Fruit fly (Drosophila melanogaster) whole organism, adult: ENCODE data around the gene Hr96.

Source experiments
- CG12768 ChIP-seq: fragments of 200-800 bp; sonication (Bioruptor generic); optimal IDR thresholded peaks from 2 replicates; lab custom pipeline; 2017; ENCODE audit warnings: missing biosample characterization, missing genetic modification characterization, mild to moderate bottlenecking, moderate library complexity, missing genetic modification reagents
- CG14711 ChIP-seq: fragments of 200-800 bp; sonication (Bioruptor generic); optimal IDR thresholded peaks from 2 replicates; lab custom pipeline; 2018; ENCODE audit warnings: missing biosample characterization, mild to moderate bottlenecking, missing genetic modification characterization, moderate library complexity
- CG1620 ChIP-seq: fragments of 200-800 bp; sonication (Bioruptor generic); optimal IDR thresholded peaks from 2 replicates; lab custom pipeline; 2016; ENCODE audit warnings: missing biosample characterization, missing genetic modification characterization
- CG33017 ChIP-seq: fragments of 200-800 bp; sonication (Bioruptor generic); optimal IDR thresholded peaks from 2 replicates; lab custom pipeline; 2018; ENCODE audit warnings: missing biosample characterization, mild to moderate bottlenecking, missing genetic modification characterization, moderate library complexity
- CG5204 ChIP-seq: fragments of 200-800 bp; sonication (Bioruptor generic); optimal IDR thresholded peaks from 2 replicates; lab custom pipeline; 2016; ENCODE audit warnings: missing biosample characterization, missing genetic modification characterization
- CG7101 ChIP-seq: fragments of 200-800 bp; sonication (Bioruptor generic); optimal IDR thresholded peaks from 2 replicates; lab custom pipeline; 2018; ENCODE audit warnings: missing biosample characterization, mild to moderate bottlenecking, missing genetic modification characterization, moderate library complexity
- Clk ChIP-seq: fragments of 200-800 bp; sonication (Bioruptor generic); optimal IDR thresholded peaks from 2 replicates; lab custom pipeline; 2017; ENCODE audit warnings: missing biosample characterization, missing genetic modification characterization
- Crg-1 ChIP-seq: fragments of 200-800 bp; sonication (Bioruptor generic); optimal IDR thresholded peaks from 2 replicates; lab custom pipeline; 2016; ENCODE audit warnings: missing biosample characterization, missing genetic modification characterization
- Hr96 ChIP-seq: fragments of 200-800 bp; sonication (Bioruptor generic); optimal IDR thresholded peaks from 2 replicates; lab custom pipeline; 2016; ENCODE audit warnings: missing biosample characterization, missing genetic modification characterization
- Mnt ChIP-seq: fragments of 200-800 bp; sonication (Bioruptor generic); optimal IDR thresholded peaks from 2 replicates; lab custom pipeline; 2016; ENCODE audit warnings: missing biosample characterization, mild to moderate bottlenecking, missing genetic modification characterization
- cic ChIP-seq: fragments of 200-800 bp; sonication (Bioruptor generic); optimal IDR thresholded peaks from 2 replicates; lab custom pipeline; 2017; ENCODE audit warnings: missing biosample characterization, mild to moderate bottlenecking, missing genetic modification characterization, moderate library complexity
- cnc ChIP-seq, 2 experiments: fragments of >200 bp; optimal IDR thresholded peaks; 2 replicates each; lab custom pipeline; 2017
- ovo ChIP-seq: fragments of 200-800 bp; sonication (Bioruptor generic); optimal IDR thresholded peaks from 2 replicates; lab custom pipeline; 2016; ENCODE audit warnings: missing biosample characterization, missing genetic modification characterization
- pad ChIP-seq: fragments of 200-800 bp; sonication (Bioruptor generic); optimal IDR thresholded peaks from 3 replicates; lab custom pipeline; 2017; ENCODE audit warnings: missing biosample characterization, missing genetic modification characterization, mild to moderate bottlenecking, moderate library complexity, missing genetic modification reagents
- toe ChIP-seq: fragments of 200-800 bp; sonication (Bioruptor generic); optimal IDR thresholded peaks from 2 replicates; lab custom pipeline; 2016; ENCODE audit warnings: missing biosample characterization, missing genetic modification characterization

Hr96 gene

dm6 chr3R:25077280-25077820, 52.3 kb downstream of the Hr96 start:
- TF ChIP-seq CG1620 (GFP tag; lab: Kevin White, UChicago) (no peak), Crg-1 (GFP tag; lab: Kevin White, UChicago) (no peak), ovo (GFP tag; lab: Kevin White, UChicago) (no peak), CG12768 (GFP tag; lab: Kevin White, UChicago) (no peak), toe (GFP tag; lab: Kevin White, UChicago) (no peak), Clk (GFP tag; lab: Kevin White, UChicago) (no peak), CG14711 (tag; lab: Kevin White, UChicago) (no peak), Hr96 (GFP tag; lab: Kevin White, UChicago) (no peak), pad (no peak)

- no peak for TF ChIP-seq cnc (optimal IDR thresholded peaks at IDR 0.05; lab: Kevin White, UChicago)
- no peak for TF ChIP-seq Mnt (GFP tag; lab: Kevin White, UChicago)
- TF ChIP-seq pad = no peak
- TF ChIP-seq cic (GFP tag; lab: Kevin White, UChicago) = no peak
- TF ChIP-seq CG12768 (GFP tag; lab: Kevin White, UChicago) = no peak
- TF ChIP-seq CG5204 (GFP tag; lab: Kevin White, UChicago) = no peak
- no peak for TF ChIP-seq toe (GFP tag; lab: Kevin White, UChicago)
- TF ChIP-seq CG7101 (tag; lab: Kevin White, UChicago) = no peak
- TF ChIP-seq Hr96 (GFP tag; lab: Kevin White, UChicago) = no peak
- no peak for TF ChIP-seq CG33017 (tag; lab: Kevin White, UChicago)
- TF ChIP-seq Clk (GFP tag; lab: Kevin White, UChicago) = no peak
These were observed 53.6 kb downstream of the Hr96 start for dm6 chr3R:25078665-25079064.
